Fruit fly (Drosophila melanogaster) whole organism: ENCODE measurements around the gene Src64B.

ENCODE experiments used
- CG8478 ChIP-seq: fragments of >200 bp; optimal IDR thresholded peaks from 2 replicates; lab custom pipeline; 2018; ENCODE audit warnings: inconsistent platforms
- Dll ChIP-seq: fragments of >200 bp; optimal IDR thresholded peaks from 2 replicates; lab custom pipeline; 2017
- EcR ChIP-seq, 2 experiments: fragments of >200 bp; optimal IDR thresholded peaks; 2 replicates each; lab custom pipeline; 2017; ENCODE audit warnings: missing biosample characterization in 2 of 2, missing genetic modification characterization in 2 of 2, missing genetic modification reagents in 2 of 2
- pan ChIP-seq: fragments of >200 bp; optimal IDR thresholded peaks from 2 replicates; lab custom pipeline; 2017
- psq ChIP-seq: fragments of >200 bp; optimal IDR thresholded peaks from 2 replicates; lab custom pipeline; 2017
- usp ChIP-seq: fragments of >200 bp; optimal IDR thresholded peaks from 2 replicates; lab custom pipeline; 2017; ENCODE audit warnings: missing biosample characterization, missing genetic modification characterization, mixed read lengths

Gene Src64B

DNA sequence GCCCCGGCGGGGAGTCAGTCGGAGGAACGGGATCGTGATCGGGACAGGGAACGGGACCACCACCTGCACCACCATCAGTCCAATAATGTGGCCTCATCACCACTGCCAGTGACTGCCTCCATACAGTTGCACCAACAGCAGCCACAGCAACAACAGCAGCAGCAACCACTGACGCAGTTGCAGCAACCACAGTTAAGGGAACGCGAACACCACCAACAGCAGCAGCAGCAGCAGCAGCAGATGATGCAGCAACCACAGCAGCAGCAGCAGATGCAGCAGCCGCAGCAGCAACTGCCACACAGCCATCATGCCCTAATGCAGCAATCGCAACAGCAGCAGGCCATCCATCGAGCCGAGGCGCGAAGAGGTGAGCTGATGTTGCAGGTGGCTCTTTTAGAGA, 50.6 kb downstream of the Src64B start:
- TF ChIP-seq CG8478 (no peak), pan (lab: Kevin White, UChicago) (no peak), EcR (GFP tag; optimal IDR thresholded peaks at IDR 0.05; lab: Kevin White, UChicago) (no peak), psq (lab: Kevin White, UChicago) (no peak), usp (no peak), Dll (no peak)

DNA sequence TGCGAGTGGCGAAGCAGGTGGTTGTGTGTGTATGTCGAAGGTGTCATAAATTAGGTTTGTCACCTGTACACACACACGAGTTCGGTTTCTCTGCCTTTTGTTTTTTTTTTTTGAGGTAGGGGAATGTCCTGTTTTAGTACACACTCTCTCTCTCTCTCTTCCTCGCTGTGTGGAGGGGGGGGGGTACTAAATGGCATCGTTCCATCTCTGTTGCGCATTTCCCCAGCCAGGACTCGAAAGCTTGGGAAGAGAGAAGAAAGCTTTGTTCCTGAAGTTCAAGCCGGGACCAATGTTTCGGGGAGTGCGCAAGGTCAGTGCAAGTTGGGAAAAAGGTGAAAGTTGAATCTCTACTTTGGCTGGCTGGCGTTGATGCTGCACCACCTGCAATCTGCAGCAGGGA, 51.6 kb downstream of the Src64B start:
- no peak for TF ChIP-seq psq (lab: Kevin White, UChicago)
- TF ChIP-seq EcR (GFP tag; optimal IDR thresholded peaks at IDR 0.05; lab: Kevin White, UChicago): no peak
- TF ChIP-seq CG8478: no peak
- TF ChIP-seq Dll: no peak
- no peak for TF ChIP-seq usp
- no peak for TF ChIP-seq pan (lab: Kevin White, UChicago)

DNA sequence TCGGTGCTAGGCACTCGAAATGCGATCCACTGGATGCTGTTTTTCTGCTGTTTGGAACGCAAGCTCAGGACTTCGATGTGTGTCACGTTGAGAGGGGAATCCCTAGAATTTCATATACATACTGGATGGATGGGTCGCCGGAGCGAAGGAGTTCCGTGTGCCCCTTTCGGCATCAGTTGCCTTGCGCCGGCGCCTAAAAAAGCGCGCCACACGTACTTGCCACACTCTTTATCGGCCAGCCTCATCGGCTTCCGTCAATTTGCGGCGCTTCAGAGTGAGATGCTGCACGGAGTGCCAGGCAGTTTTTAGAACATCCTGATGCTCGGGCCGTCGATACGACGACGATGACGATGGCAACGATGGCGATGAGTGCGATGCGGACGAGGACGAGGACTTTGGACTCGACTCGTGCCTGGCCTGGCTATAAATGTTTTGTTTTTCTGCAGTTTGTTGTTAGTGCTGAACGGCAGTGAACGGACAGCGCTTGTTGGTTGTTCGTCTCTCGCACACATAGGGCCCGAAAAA, 69.1 kb downstream of the Src64B start:
- TF ChIP-seq pan (lab: Kevin White, UChicago): no peak
- TF ChIP-seq CG8478: no peak
- no peak for TF ChIP-seq Dll
- no peak for TF ChIP-seq EcR (GFP tag; optimal IDR thresholded peaks at IDR 0.05; lab: Kevin White, UChicago)
- TF ChIP-seq psq (lab: Kevin White, UChicago): no peak
- TF ChIP-seq usp: no peak

DNA sequence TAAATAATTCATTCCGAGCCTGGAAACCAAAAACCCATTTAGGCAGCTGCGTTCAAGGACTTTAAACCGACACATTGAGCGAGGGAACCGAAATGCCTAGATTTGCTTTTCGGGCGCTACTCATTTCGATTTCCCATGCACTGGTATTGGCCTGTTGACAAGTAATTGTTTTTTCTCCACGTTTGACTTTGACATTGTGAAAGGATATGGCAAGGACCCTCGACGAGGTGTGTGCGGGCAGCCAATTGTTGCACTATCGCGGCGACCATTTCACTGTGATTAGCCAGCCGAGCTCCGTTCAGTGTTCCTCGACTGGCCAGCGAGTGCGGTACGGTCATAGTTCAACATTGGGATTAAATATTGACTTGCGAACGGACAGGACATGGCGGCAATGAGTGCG, 70.2 kb downstream of the Src64B start, which contains the start of gene CG42540:
TSS of gene CG42540 (plus strand) at position 301 of the 400 bp plus-strand sequence.
- TF ChIP-seq psq (lab: Kevin White, UChicago): no peak
- no peak for TF ChIP-seq CG8478
- TF ChIP-seq usp: no peak

DNA sequence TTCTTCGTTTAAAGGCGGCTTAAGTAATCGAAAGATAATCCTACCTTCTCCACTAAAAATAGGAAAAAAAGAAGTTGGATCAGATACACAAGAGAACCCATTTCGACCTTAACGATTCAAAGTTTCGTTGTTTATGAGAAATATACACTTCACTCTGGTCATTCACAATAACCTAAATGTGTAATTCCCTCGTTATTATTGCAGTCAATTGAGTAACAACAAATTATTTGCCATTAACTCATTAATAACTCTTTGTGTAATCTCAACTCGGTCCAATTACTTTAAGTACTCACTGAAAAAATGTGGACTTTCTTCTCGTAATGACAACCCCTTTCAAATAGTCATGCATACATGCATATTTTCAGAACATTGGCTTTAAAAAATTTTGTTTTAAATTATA, 70.9 kb downstream of the Src64B start, which contains the start of gene CG33777:
TSS of gene CG33777 (minus strand) at position 101 of the 400 bp plus-strand sequence.
- TF ChIP-seq psq (lab: Kevin White, UChicago) (no peak), Dll (no peak), pan (lab: Kevin White, UChicago) (no peak), CG8478 (no peak), usp (no peak), EcR (GFP tag; optimal IDR thresholded peaks at IDR 0.05; lab: Kevin White, UChicago) (no peak)

DNA sequence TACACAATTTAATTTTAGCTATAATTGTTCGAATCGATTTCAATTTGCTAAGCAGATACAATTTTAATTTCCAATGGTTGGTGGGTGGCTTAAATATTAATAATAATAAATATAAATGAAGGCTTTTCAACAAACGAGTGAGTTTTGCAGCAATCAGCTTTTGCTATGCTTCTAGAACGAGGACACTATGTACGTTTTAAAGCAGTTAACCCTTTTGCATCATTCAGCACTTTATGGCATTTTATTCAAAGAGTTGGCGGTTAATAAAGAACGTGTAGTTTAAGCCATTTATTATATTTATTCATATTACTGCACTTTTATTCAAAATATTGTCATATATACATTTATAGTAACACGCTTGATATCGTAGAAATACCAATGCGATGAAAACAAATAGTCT, 71.8 kb downstream of the Src64B start:
- no peak for TF ChIP-seq pan (lab: Kevin White, UChicago)
- no peak for TF ChIP-seq EcR (GFP tag; optimal IDR thresholded peaks at IDR 0.05; lab: Kevin White, UChicago)
- no peak for TF ChIP-seq psq (lab: Kevin White, UChicago)
- no peak for TF ChIP-seq usp
- no peak for TF ChIP-seq Dll

DNA sequence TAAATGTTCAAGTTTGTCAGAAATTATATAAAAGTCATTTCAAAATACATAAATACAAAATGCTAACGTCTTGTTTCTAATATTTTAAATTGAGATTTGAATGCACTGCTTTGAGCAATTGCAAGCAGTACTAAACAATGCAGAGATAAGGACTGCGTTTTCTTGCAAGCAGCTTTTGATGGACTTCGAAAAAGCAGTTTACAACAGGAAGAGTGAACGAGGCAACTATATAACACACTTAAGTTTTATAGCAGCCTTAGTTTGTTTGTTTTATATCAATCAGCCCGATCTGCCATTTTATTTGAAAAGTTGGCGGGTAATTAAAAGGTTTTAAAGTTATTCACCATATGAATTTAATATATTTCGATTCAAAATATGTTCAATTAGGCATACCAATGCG, 72.6 kb downstream of the Src64B start:
- TF ChIP-seq pan (lab: Kevin White, UChicago) (no peak), CG8478 (no peak), Dll (no peak), psq (lab: Kevin White, UChicago) (no peak), usp (no peak), EcR (GFP tag; optimal IDR thresholded peaks at IDR 0.05; lab: Kevin White, UChicago) (no peak)

DNA sequence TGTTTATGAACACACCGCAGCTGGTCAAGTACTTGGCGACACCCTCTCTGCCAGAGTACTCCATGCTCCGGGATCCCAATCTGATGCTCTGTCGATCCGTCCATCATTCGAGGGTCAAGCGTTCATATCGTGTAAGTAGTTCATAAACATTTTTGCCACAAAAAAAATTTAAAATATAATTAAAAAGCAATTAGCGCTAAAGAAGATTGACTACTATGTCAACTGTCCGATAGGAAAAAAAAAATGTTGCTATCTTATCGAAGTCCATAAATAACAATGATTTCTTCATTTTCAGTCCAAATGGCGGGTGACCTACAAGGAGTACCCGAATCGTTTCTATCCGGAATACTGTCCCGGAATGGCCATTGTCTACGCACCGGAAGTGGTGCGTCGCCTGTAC, 74.2 kb downstream of the Src64B start:
- TF ChIP-seq pan (lab: Kevin White, UChicago): no peak
- no peak for TF ChIP-seq usp
- no peak for TF ChIP-seq EcR (GFP tag; optimal IDR thresholded peaks at IDR 0.05; lab: Kevin White, UChicago)
- no peak for TF ChIP-seq CG8478
- TF ChIP-seq Dll: no peak
- no peak for TF ChIP-seq psq (lab: Kevin White, UChicago)

DNA sequence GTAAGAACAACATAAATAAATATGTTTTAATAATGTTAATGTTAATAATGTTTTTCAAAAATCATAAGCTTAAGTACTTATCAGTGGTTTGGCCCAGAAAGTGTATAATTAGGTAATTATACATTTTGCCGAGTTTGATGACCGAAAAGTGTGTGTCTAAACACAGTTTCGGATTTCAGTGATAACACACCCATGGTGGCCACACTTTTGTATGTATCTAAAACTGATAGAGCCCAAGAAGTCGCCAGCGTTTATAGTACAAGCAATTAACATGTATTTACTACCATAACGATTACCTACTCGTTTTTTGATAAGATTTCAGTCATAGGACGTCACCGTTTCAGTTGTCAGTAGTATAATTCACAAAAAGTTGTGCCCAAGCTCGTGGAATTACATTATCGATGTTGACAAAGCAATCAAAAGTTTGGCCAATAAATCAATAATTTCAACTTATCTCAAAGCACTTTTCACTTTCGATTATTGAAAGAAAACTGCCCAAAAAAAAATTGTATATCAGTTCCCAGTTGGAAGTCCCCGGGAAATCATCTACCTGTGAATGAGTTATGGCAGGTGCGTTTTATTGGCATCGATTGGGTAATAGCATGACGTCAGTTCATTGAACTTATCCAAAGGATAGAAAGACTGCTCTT, 75.7 kb downstream of the Src64B start:
- TF ChIP-seq psq (lab: Kevin White, UChicago): no peak
- no peak for TF ChIP-seq CG8478
- no peak for TF ChIP-seq EcR (GFP tag; optimal IDR thresholded peaks at IDR 0.05; lab: Kevin White, UChicago)
- no peak for TF ChIP-seq Dll
- no peak for TF ChIP-seq usp
- no peak for TF ChIP-seq pan (lab: Kevin White, UChicago)

DNA sequence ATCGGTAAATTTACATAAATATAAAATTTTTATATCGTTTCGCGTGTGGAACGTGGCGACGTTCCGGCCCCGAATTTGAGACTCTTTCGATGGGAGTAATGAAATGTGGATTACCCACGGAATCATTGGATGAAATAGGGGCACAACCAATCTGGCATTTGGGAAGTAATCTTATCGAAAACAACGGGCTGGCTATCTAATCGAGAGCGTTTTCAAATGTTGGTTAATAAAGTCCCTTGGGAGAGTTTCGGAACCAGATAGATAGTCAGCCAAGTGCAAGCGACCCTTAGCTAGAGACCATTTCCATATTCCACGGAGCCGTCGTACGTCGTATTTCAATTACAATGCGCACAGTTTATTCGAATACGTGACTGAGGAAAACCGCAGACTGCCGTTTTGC, 76.7 kb downstream of the Src64B start:
- TF ChIP-seq CG8478 (no peak), usp (no peak), EcR (GFP tag; optimal IDR thresholded peaks at IDR 0.05; lab: Kevin White, UChicago) (no peak), psq (lab: Kevin White, UChicago) (no peak), Dll (no peak), pan (lab: Kevin White, UChicago) (no peak)

DNA sequence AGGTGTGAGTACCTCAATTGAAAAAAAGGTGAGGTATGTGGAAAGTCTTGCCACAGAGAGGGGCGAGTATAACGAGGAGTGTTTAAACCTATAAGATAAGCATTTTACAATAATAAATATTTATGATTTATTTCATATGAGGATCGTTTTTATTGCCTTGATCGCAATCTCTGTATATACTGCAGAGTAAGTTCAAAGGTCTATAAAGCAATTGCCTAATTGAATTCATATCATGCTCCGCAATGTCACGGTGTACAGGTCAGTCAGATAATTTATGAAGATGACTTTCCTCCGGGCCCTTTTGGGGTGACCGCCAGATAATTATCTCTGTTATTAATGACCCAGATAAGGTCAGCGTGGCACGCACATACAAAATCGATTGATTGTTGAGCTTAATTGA, 77.6 kb downstream of the Src64B start:
- no peak for TF ChIP-seq psq (lab: Kevin White, UChicago)
- TF ChIP-seq usp: no peak
- no peak for TF ChIP-seq Dll
- no peak for TF ChIP-seq EcR (GFP tag; optimal IDR thresholded peaks at IDR 0.05; lab: Kevin White, UChicago)
- TF ChIP-seq CG8478: no peak
- no peak for TF ChIP-seq pan (lab: Kevin White, UChicago)

DNA sequence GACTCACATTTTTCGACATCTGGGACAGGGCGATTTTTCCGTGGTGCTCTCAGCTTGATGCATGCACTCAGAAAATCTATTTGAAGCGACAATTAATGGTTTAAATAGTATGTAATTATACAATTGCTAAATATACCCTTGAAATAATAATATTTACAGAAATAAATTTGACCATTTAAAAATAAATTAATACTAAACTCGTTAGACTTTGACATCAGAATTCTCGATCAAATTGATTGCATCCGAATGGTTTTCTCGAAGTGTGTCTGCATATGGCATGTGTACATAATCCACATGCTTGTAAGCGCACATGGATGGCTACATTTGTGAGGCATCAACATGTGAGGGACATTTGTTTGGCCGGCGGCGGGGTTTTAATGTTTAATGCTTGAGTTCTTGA, 79.3 kb downstream of the Src64B start:
- no peak for TF ChIP-seq CG8478
- TF ChIP-seq Dll: no peak
- TF ChIP-seq usp: no peak
- no peak for TF ChIP-seq EcR (GFP tag; optimal IDR thresholded peaks at IDR 0.05; lab: Kevin White, UChicago)
- TF ChIP-seq pan (lab: Kevin White, UChicago): no peak
- no peak for TF ChIP-seq psq (lab: Kevin White, UChicago)

DNA sequence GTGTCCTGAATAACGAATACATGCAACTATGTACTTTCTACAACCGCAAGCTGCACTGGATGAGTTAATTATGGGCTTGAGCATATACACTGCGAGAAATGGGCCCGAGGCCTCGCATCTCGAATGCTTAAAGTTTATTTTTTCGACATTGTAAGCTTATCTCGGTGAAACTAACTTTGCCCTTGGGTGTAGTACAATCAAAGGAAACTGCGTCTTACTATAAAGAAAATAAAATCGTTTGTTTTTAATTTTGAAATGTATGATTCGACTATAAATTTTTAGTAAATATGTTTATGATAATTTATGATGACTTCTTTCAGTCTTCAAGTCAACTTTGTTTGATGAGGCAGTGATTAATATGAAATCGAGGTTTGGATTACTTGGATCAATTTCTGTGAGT, 80.3 kb downstream of the Src64B start:
- no peak for TF ChIP-seq pan (lab: Kevin White, UChicago)
- no peak for TF ChIP-seq EcR (GFP tag; optimal IDR thresholded peaks at IDR 0.05; lab: Kevin White, UChicago)
- TF ChIP-seq CG8478: no peak
- no peak for TF ChIP-seq usp
- no peak for TF ChIP-seq psq (lab: Kevin White, UChicago)
- TF ChIP-seq Dll: no peak
